Worm (Caenorhabditis elegans): ENCODE data around the gene R05H5.3.

ce11 chrII:10164137-10164536 is 33.3 kb upstream of the R05H5.3 start:
- no peak for TF ChIP-seq hlh-11 (tag; optimal IDR thresholded peaks at IDR 0.05)
- TF ChIP-seq T20F7.1 (GFP tag; optimal IDR thresholded peaks at IDR 0.05) = no peak
- TF ChIP-seq set-16 (GFP tag; IDR thresholded peaks at IDR 0.05) = no peak

Measured in whole organism, L4 larva.